Worm (Caenorhabditis elegans): ENCODE results near the gene ctns-1.

Gene ctns-1

ce11 chrII:8136818-8137217 lies at the start of gene ctns-1:
Gene ctns-1 (minus strand): TSS chrII:8136918.
- TF ChIP-seq pha-2 (tag; optimal IDR thresholded peaks at IDR 0.05) (no peak), hlh-13 (GFP tag; optimal IDR thresholded peaks at IDR 0.05) (no peak), pag-3 (tag; optimal IDR thresholded peaks at IDR 0.05; ENCODE audit: borderline replicate concordance) (no peak), ceh-6 (GFP tag; optimal IDR thresholded peaks at IDR 0.05) (no peak), mec-3 (tag; optimal IDR thresholded peaks at IDR 0.05; ENCODE audit: borderline replicate concordance) (no peak), ahr-1 (tag; optimal IDR thresholded peaks at IDR 0.05) (no peak), elt-2 (tag; optimal IDR thresholded peaks at IDR 0.05) (no peak), pat-9 (tag; optimal IDR thresholded peaks at IDR 0.05) (no peak), ceh-2 (tag; optimal IDR thresholded peaks at IDR 0.05) (no peak), ceh-18 (tag; optimal IDR thresholded peaks at IDR 0.05) (no peak), madf-2 (tag; optimal IDR thresholded peaks at IDR 0.05) (no peak), nhr-11 (tag; optimal IDR thresholded peaks at IDR 0.05) (no peak), nhr-232 (tag; optimal IDR thresholded peaks at IDR 0.05) (no peak), eyg-1 (tag; optimal IDR thresholded peaks at IDR 0.05) (no peak), ceh-24 (tag; optimal IDR thresholded peaks at IDR 0.05) (no peak), T23F11.4 (GFP tag; optimal IDR thresholded peaks at IDR 0.05) (no peak), ceh-31 (tag; optimal IDR thresholded peaks at IDR 0.05) (no peak), C38D4.7 (GFP tag; optimal IDR thresholded peaks at IDR 0.05) (no peak), npax-4 (tag; optimal IDR thresholded peaks at IDR 0.05) (no peak)

- TF ChIP-seq ceh-19 (GFP tag; optimal IDR thresholded peaks at IDR 0.05), result peak; percentile 35
- TF ChIP-seq pax-1 (tag; optimal IDR thresholded peaks at IDR 0.05), result peak; percentile 82
- TF ChIP-seq unc-55 (GFP tag; optimal IDR thresholded peaks at IDR 0.05), result peak; percentile 86
- TF ChIP-seq pqm-1 (tag; optimal IDR thresholded peaks at IDR 0.05), result no peak
- TF ChIP-seq hlh-8 (tag; optimal IDR thresholded peaks at IDR 0.05), result peak; percentile 60
- peak; percentile 69 for TF ChIP-seq rnt-1 (tag; optimal IDR thresholded peaks at IDR 0.05)
- no peak for TF ChIP-seq sox-2 (GFP tag; IDR thresholded peaks at IDR 0.05)
- TF ChIP-seq ceh-45 (GFP tag; IDR thresholded peaks at IDR 0.05), result no peak
- TF ChIP-seq ttx-3 (tag; optimal IDR thresholded peaks at IDR 0.05), result no peak
- TF ChIP-seq tbx-2 (tag; optimal IDR thresholded peaks at IDR 0.05), result peak; percentile 69
- TF ChIP-seq unc-42 (tag; optimal IDR thresholded peaks at IDR 0.05), result peak; percentile 84
- peak; percentile 31 for TF ChIP-seq fax-1 (tag; optimal IDR thresholded peaks at IDR 0.05)
- peak; percentile 5 for TF ChIP-seq F13H6.1 (tag; optimal IDR thresholded peaks at IDR 0.05)
- no peak for TF ChIP-seq pros-1 (tag; optimal IDR thresholded peaks at IDR 0.05)
- peak; percentile 28 for TF ChIP-seq Y22D7AL.16 (tag; optimal IDR thresholded peaks at IDR 0.05)
- TF ChIP-seq ceh-31 (tag; optimal IDR thresholded peaks at IDR 0.05), result peak; percentile 68
- peak; percentile 2 for TF ChIP-seq hlh-30 (tag; optimal IDR thresholded peaks at IDR 0.05; ENCODE audit: insufficient read depth)
- peak; percentile 24 for TF ChIP-seq ceh-48 (tag; optimal IDR thresholded peaks at IDR 0.05)
- TF ChIP-seq pag-3 (tag; optimal IDR thresholded peaks at IDR 0.05; ENCODE audit: borderline replicate concordance), result no peak
- TF ChIP-seq K09A11.1 (tag; optimal IDR thresholded peaks at IDR 0.05; ENCODE audit: insufficient read depth), result peak; percentile 0
- no peak for TF ChIP-seq nhr-11 (tag; optimal IDR thresholded peaks at IDR 0.05)
- peak; percentile 59 for TF ChIP-seq elt-2 (tag; optimal IDR thresholded peaks at IDR 0.05)
- peak; percentile 92 for TF ChIP-seq ceh-18 (tag; optimal IDR thresholded peaks at IDR 0.05)
- peak; percentile 12 for TF ChIP-seq ets-4 (tag; optimal IDR thresholded peaks at IDR 0.05)
- peak; percentile 70 for TF ChIP-seq ref-2 (tag; optimal IDR thresholded peaks at IDR 0.05)
- peak; percentile 69 for TF ChIP-seq ceh-34 (tag; optimal IDR thresholded peaks at IDR 0.05)
- peak; percentile 94 for TF ChIP-seq nfya-1 (tag; optimal IDR thresholded peaks at IDR 0.05)
- no peak for TF ChIP-seq ceh-2 (tag; optimal IDR thresholded peaks at IDR 0.05)
- peak; percentile 66 for TF ChIP-seq unc-86 (tag; optimal IDR thresholded peaks at IDR 0.05)
- peak; percentile 80 for TF ChIP-seq ceh-14 (tag; optimal IDR thresholded peaks at IDR 0.05)
- TF ChIP-seq dve-1 (tag; optimal IDR thresholded peaks at IDR 0.05), result peak; percentile 33
These were observed 48.3 kb upstream of the ctns-1 start, which contains the start of the genes mig-5 and cct-1 for ce11 chrII:8185016-8185493. Gene mig-5 (minus strand): TSS chrII:8185023. Gene cct-1 (plus strand): TSS chrII:8185443.

Measured in whole organism, late embryonic.